Worm (Caenorhabditis elegans): ENCODE results near the gene srg-42.

The srg-42 gene

DNA sequence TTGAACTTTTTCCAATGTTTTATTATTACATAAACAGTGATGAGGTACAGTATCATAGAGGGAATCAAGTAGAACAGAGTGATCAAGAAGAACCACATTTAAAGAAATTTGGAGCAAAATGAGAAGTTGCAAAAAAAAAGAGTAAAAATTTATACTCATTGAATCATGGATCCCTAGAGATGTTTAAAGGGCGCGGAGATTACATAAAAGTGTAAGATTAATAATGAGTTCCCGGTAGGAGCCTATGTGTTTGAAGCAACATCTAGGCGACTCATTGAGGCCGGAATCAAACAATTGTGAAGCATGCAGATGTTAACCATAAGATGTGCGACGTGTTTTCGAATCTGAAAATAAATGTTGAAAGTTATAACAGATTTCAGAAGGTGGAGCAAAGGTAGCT lies 5.5 kb downstream of the srg-42 start, which contains the start of gene srg-39:
Gene srg-39 (minus strand): TSS at position 101 of the 400 bp plus-strand sequence.
- TF ChIP-seq aptf-2 (GFP tag; conservative IDR thresholded peaks at IDR 0.05) (no peak), hmg-1.2 (GFP tag; IDR thresholded peaks at IDR 0.05) (no peak), tbp1 (GFP tag; optimal IDR thresholded peaks at IDR 0.05) (no peak), Y79H2A.3 (GFP tag; conservative IDR thresholded peaks at IDR 0.05) (no peak), B0019.2 (GFP tag; conservative IDR thresholded peaks at IDR 0.05) (no peak), F10E7.11 (tag; optimal IDR thresholded peaks at IDR 0.05) (no peak), Y56A3A.18 (GFP tag; IDR thresholded peaks at IDR 0.05) (no peak), lin-26 (GFP tag; IDR thresholded peaks at IDR 0.05) (no peak)

DNA sequence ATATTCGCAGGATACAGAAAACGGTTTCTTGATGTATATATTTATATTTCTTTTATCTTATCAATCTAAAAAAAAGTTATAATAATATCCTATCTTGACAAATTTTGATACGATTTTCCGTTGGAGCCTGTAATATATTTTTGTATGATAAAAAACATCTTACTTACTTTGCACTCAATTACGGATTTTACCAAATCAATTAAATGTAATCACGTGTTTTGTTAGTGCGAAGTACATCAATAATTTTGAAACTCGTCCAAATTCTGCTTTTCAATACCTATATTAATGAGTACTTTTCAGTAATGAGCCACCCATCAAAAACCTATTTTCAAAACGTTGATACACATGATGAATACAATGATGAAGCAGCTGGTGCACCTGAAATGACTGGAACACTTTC lies 8.4 kb downstream of the srg-42 start, which contains the start of gene T19C4.1:
Gene T19C4.1 (plus strand): TSS at position 301 of the 400 bp plus-strand sequence.
- TF ChIP-seq F57A8.1 (GFP tag; optimal IDR thresholded peaks at IDR 0.05) (no peak), die-1 (tag; optimal IDR thresholded peaks at IDR 0.05) (no peak), cebp-1 (GFP tag; IDR thresholded peaks at IDR 0.05) (no peak), cebp-1 (tag; optimal IDR thresholded peaks at IDR 0.05) (no peak), tbx-9 (tag; optimal IDR thresholded peaks at IDR 0.05; ENCODE audit: borderline replicate concordance) (no peak), F33H1.4 (GFP tag; IDR thresholded peaks at IDR 0.05) (no peak), Y79H2A.3 (GFP tag; conservative IDR thresholded peaks at IDR 0.05) (no peak), C17E4.6 (GFP tag; IDR thresholded peaks at IDR 0.05) (no peak)

DNA sequence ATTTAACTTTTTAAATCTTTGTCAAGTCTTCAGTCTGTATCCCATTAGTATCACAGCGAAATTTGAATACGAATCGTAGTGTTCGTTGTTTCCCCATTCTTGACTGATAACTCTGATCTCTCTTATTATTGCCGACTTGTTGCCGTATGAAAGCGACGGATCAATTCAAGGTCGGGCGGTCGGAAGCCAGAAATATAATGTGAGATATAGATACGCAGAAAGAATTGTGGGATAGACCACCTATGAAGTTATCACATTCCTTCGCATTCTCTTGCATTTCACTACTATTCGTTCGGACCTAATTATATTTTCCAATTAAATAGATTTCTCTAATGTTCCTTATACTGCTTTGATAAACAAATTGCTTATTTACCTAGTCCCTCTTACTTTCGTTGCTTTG lies 8.9 kb downstream of the srg-42 start:
- no peak for TF ChIP-seq ztf-3 (GFP tag; optimal IDR thresholded peaks at IDR 0.05)
- no peak for TF ChIP-seq F57A8.1 (GFP tag; optimal IDR thresholded peaks at IDR 0.05)
- TF ChIP-seq hrde-1 (tag; optimal IDR thresholded peaks at IDR 0.05; ENCODE audit: borderline replicate concordance): no peak
- no peak for TF ChIP-seq F49E8.2 (tag; optimal IDR thresholded peaks at IDR 0.05; ENCODE audit: insufficient read depth)
- TF ChIP-seq sdz-38 (tag; optimal IDR thresholded peaks at IDR 0.05): no peak
- no peak for TF ChIP-seq Y56A3A.18 (GFP tag; IDR thresholded peaks at IDR 0.05)
- no peak for TF ChIP-seq K12H6.12 (tag; optimal IDR thresholded peaks at IDR 0.05)
- no peak for TF ChIP-seq attf-6 (GFP tag; IDR thresholded peaks at IDR 0.05)
- TF ChIP-seq F52B5.7 (tag; optimal IDR thresholded peaks at IDR 0.05): no peak
- no peak for TF ChIP-seq unc-130 (GFP tag; optimal IDR thresholded peaks at IDR 0.05)
- no peak for TF ChIP-seq snpc-1.1 (tag; optimal IDR thresholded peaks at IDR 0.05; ENCODE audit: insufficient read depth)
- no peak for TF ChIP-seq D2030.7 (GFP tag; IDR thresholded peaks at IDR 0.05)
- TF ChIP-seq F22D6.2 (tag; optimal IDR thresholded peaks at IDR 0.05): no peak

DNA sequence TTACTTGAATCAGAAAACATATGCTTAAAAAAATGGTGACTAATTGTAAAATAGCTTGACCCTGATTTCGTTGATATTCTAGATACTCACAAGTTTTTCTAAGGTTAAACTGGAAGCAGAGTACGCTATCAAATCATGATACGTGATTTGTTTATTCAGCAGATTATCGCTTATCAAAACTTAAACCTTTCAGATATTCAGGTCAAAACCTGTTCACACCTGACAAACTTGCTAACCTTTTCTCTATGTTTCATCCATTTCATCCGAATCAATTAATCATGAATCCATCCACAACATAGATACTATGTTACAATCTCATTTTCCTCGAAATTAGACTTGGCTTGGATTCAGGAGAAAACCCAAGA lies 10.1 kb downstream of the srg-42 start:
- TF ChIP-seq ama-1 (optimal IDR thresholded peaks at IDR 0.05) (peak; percentile 67), ama-1 (GFP tag; optimal IDR thresholded peaks at IDR 0.05) (no peak), lsy-27 (tag; optimal IDR thresholded peaks at IDR 0.05; ENCODE audit: borderline replicate concordance, insufficient read depth) (no peak), ztf-26 (tag; optimal IDR thresholded peaks at IDR 0.05) (peak; percentile 53), die-1 (tag; optimal IDR thresholded peaks at IDR 0.05) (no peak), nfyb-1 (GFP tag; IDR thresholded peaks at IDR 0.05) (0 out of 2 replicates have a peak, but pooled peaks have one; percentile 30)

DNA sequence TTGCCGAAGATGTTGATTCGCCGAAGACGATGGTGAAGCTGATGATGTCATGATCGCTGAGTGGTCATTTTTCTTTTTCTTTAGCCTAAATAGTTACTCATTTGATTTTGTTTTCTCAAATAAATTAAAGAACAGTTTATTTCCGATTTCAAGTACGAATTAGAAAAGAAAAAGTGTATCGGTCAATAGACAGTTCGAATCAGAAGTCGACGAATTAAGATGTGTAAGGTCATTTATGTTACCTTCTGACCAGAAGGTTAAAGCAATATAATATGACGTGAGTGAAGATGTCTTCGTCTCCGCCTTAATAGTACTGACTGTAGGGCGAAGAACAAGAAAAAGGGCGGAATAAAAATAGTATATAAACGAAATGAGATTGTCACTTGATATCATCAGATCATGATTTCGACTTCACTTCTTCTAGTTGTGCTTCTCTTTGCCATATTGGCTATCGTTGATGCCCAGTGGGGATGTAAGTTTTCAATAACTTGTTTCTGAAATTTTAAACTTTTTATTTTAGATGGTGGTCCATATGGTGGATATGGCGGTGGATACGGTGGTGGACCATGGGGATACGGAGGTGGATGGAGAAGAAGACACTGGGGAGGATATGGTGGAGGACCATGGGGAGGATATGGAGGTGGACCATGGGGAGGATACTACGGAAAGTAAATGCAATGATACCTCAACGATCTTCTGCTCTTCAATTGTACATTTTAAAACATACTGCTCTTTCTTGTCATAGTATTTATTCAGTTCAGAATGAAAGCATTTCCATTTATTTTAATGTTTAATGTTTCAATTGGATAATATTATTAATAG lies 10.7 kb downstream of the srg-42 start, which contains the start of the genes T19C4.24 and nlp-33:
Gene T19C4.24 (minus strand): TSS at position 51 of the 822 bp plus-strand sequence.
Gene nlp-33 (plus strand): TSS at position 389 of the 822 bp plus-strand sequence.
- TF ChIP-seq athp-1 (tag; optimal IDR thresholded peaks at IDR 0.05) (no peak), Y53G8AR.9 (GFP tag; conservative IDR thresholded peaks at IDR 0.05) (no peak), mcd-1 (GFP tag; IDR thresholded peaks at IDR 0.05) (peak; percentile 34; the same call in 1 of the 2 replicates), sdz-38 (tag; optimal IDR thresholded peaks at IDR 0.05) (no peak), nhr-80 (tag; optimal IDR thresholded peaks at IDR 0.05) (no peak), repo-1 (tag; optimal IDR thresholded peaks at IDR 0.05) (peak; percentile 17), ZK185.1 (tag; optimal IDR thresholded peaks at IDR 0.05; ENCODE audit: poor library complexity, severe bottlenecking) (no peak), rpc-1 (optimal IDR thresholded peaks at IDR 0.05) (no peak), rpc-1 (tag; optimal IDR thresholded peaks at IDR 0.05) (no peak), hmg-1.2 (GFP tag; IDR thresholded peaks at IDR 0.05) (no peak), ama-1 (optimal IDR thresholded peaks at IDR 0.05) (peak; percentile 71), ama-1 (GFP tag; optimal IDR thresholded peaks at IDR 0.05) (no peak)

All from whole organism, young adult.